Fruit fly (Drosophila melanogaster) whole organism, prepupa: Measurements from ENCODE around the gene Cyp313b1.
A peak's percentile ranks its signal among the peaks of the same experiment; 100 is the strongest.

Experiments
- CG1621 ChIP-seq: fragments of 200-800 bp; sonication (Bioruptor generic); optimal IDR thresholded peaks from 3 replicates; lab custom pipeline; 2018; ENCODE audit warnings: missing biosample characterization, mild to moderate bottlenecking, missing genetic modification characterization
- CG3919 ChIP-seq: fragments of 200-800 bp; sonication (Bioruptor generic); optimal IDR thresholded peaks from 3 replicates; lab custom pipeline; 2016; ENCODE audit warnings: missing biosample characterization, missing genetic modification characterization
- CG4318 ChIP-seq: fragments of 200-800 bp; sonication (Bioruptor generic); optimal IDR thresholded peaks from 3 replicates; lab custom pipeline; 2017; ENCODE audit warnings: missing biosample characterization, mild to moderate bottlenecking, missing genetic modification characterization
- CG6163 ChIP-seq: fragments of 200-800 bp; sonication (Bioruptor generic); IDR thresholded peaks from 3 replicates; pipeline ENCODE4 v1.3.6; 2022; ENCODE audit warnings: missing biosample characterization, missing genetic modification characterization
- CG6792 ChIP-seq: fragments of 200-800 bp; sonication (Bioruptor generic); optimal IDR thresholded peaks from 3 replicates; lab custom pipeline; 2016; ENCODE audit warnings: missing biosample characterization, missing genetic modification characterization
- CG8319 ChIP-seq: fragments of 200-800 bp; sonication (Bioruptor generic); optimal IDR thresholded peaks from 3 replicates; lab custom pipeline; 2016; ENCODE audit warnings: missing biosample characterization, missing genetic modification characterization
- OdsH ChIP-seq: fragments of 200-800 bp; sonication (Bioruptor generic); optimal IDR thresholded peaks from 3 replicates; lab custom pipeline; 2016; ENCODE audit warnings: missing biosample characterization, missing genetic modification characterization
- Sox14 ChIP-seq: fragments of 200-800 bp; sonication (Bioruptor generic); optimal IDR thresholded peaks from 3 replicates; lab custom pipeline; 2016; ENCODE audit warnings: missing biosample characterization, missing genetic modification characterization
- ss ChIP-seq, 2 experiments: fragments of 200-800 bp; sonication (Bioruptor generic); optimal IDR thresholded peaks; 2 replicates in 1 of 2; 3 replicates in 1 of 2; lab custom pipeline; 2017 to 2018; ENCODE audit warnings: mild to moderate bottlenecking in 2 of 2, missing biosample characterization in 2 of 2, missing genetic modification characterization in 2 of 2, moderate library complexity in 1 of 2

DNA sequence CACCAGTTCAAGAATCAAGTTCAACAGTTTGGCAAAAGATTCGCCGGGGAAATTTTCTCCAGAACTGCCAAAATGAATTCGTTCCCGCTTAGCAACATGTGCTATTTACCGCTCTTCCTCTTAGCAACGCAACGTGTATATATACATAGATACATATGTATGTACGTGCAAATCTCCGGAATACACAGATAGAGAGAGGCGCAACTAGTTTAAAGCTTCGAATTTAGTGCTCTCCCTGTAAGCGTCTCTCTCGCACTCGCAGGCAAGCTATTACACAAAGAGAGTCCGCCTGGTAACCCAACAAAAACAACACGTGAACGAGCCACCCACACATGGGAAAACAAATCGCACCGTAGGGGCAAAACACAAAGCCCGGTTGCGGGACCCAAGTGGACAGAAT is 13.2 kb upstream of the Cyp313b1 start:
- TF ChIP-seq CG8319 (GFP tag; lab: Kevin White, UChicago) = no peak
- no peak for TF ChIP-seq ss (GFP tag; optimal IDR thresholded peaks at IDR 0.05; lab: Kevin White, UChicago)
- no peak for TF ChIP-seq OdsH (GFP tag; lab: Kevin White, UChicago)
- no peak for TF ChIP-seq CG6792 (GFP tag; lab: Kevin White, UChicago)
- no peak for TF ChIP-seq CG4318
- TF ChIP-seq CG3919 (GFP tag; lab: Kevin White, UChicago) = no peak
- TF ChIP-seq Sox14 (GFP tag; lab: Kevin White, UChicago) = no peak
- no peak for TF ChIP-seq CG6163
- peak; percentile 94 for TF ChIP-seq CG1621
